Worm (Caenorhabditis elegans): ENCODE measurements around the gene srz-96.

ce11 chrV:17167457-17167856 is 31.6 kb upstream of the srz-96 start, which contains the start of gene srz-66:
- no peak for TF ChIP-seq F13C5.2 (tag; optimal IDR thresholded peaks at IDR 0.05)
- no peak for TF ChIP-seq scrt-1 (GFP tag; IDR thresholded peaks at IDR 0.05)
- TF ChIP-seq flt-1 (GFP tag; IDR thresholded peaks at IDR 0.05) = no peak
- TF ChIP-seq ceh-13 (GFP tag; optimal IDR thresholded peaks at IDR 0.05) = no peak
- TF ChIP-seq ama-1 (optimal IDR thresholded peaks at IDR 0.05) = no peak
- TF ChIP-seq aly-1 (tag; optimal IDR thresholded peaks at IDR 0.05) = no peak
- TF ChIP-seq hnd-1 (tag; optimal IDR thresholded peaks at IDR 0.05) = no peak
- TF ChIP-seq sea-1 (GFP tag; conservative IDR thresholded peaks at IDR 0.05) = no peak
- TF ChIP-seq hmbx-1 (tag; optimal IDR thresholded peaks at IDR 0.05) = no peak
- TF ChIP-seq tra-4 (tag; optimal IDR thresholded peaks at IDR 0.05) = no peak

Measured in whole organism, early embryonic.